Worm (Caenorhabditis elegans) whole organism, L4 larva: Measurements from ENCODE around the gene F38C2.4.

ENCODE experiments used
- ama-1 ChIP-seq: fragments of 150-350 bp; optimal IDR thresholded peaks from 2 replicates; lab custom pipeline; 2014; ENCODE audit warnings: inconsistent platforms, mixed read lengths
- ceh-28 ChIP-seq: fragments of 150-350 bp; optimal IDR thresholded peaks from 2 replicates; lab custom pipeline; 2014; ENCODE audit warnings: missing biosample characterization, missing genetic modification reagents, missing genetic modification characterization
- egl-27 ChIP-seq: sonication (generic microtip); optimal IDR thresholded peaks from 3 replicates; lab custom pipeline; 2017; ENCODE audit warnings: missing biosample characterization, missing genetic modification reagents, missing genetic modification characterization
- lin-15B ChIP-seq: fragments of 150-350 bp; sonication (generic microtip); optimal IDR thresholded peaks from 3 replicates; lab custom pipeline; 2014; ENCODE audit warnings: missing biosample characterization, missing genetic modification characterization
- lin-39 ChIP-seq: fragments of 150-350 bp; optimal IDR thresholded peaks from 2 replicates; lab custom pipeline; 2014; ENCODE audit warnings: missing biosample characterization, missing genetic modification reagents, missing genetic modification characterization
- mdl-1 ChIP-seq, 2 experiments: fragments of 150-350 bp in 1 of 2; sonication (generic microtip) in 1 of 2; optimal IDR thresholded peaks; 2 replicates each; lab custom pipeline; 2014 to 2017; ENCODE audit warnings: missing biosample characterization in 2 of 2, missing genetic modification characterization in 2 of 2
- nhr-76 ChIP-seq: fragments of 150-350 bp; optimal IDR thresholded peaks from 2 replicates; lab custom pipeline; 2014; ENCODE audit warnings: missing biosample characterization, missing genetic modification characterization
- pha-4 ChIP-seq, 2 experiments: fragments of 150-350 bp in 1 of 2; fragments of 200-800 bp in 1 of 2; sonication (Bioruptor generic) in 1 of 2; IDR thresholded peaks in 1 of 2; optimal IDR thresholded peaks in 1 of 2; 2 replicates each; pipeline versions ENCODE4 v1.3.6 to Lab custom; 2014 to 2022; ENCODE audit warnings: missing genetic modification characterization in 2 of 2, missing genetic modification reagents in 2 of 2, missing biosample characterization in 1 of 2, missing compliant biosample characterization in 1 of 2
- skn-1 ChIP-seq: fragments of 150-350 bp; optimal IDR thresholded peaks from 2 replicates; lab custom pipeline; 2014; ENCODE audit warnings: missing biosample characterization, missing genetic modification characterization
- snpc-1.2 ChIP-seq: fragments of 200-800 bp; sonication (Bioruptor generic); IDR thresholded peaks from 2 replicates; pipeline ENCODE4 v1.3.6; 2022; ENCODE audit warnings: missing genetic modification reagents, missing genetic modification characterization, missing compliant biosample characterization

DNA sequence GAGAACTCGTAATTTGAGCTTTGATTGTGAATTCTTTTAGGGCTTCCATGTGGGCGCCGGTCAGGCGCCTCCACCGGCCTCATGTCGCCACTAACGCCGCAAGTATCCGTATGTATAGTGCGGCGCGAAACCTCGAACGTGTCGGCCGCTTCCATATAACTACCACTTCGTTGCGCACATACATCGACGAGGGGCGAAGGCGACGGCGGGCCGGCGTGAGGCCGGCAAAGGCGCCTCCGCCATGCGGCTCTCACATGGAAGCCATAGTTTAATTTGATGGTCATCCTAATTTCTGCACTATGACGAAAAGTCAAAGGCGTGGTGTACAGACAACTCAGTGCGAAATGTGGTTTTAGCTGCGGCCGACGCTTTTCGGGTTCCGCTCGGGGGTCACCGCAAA is 39.0 kb downstream of the F38C2.4 start:
- no peak for TF ChIP-seq lin-15B (tag; lab: Kevin White, UChicago)
- TF ChIP-seq snpc-1.2 (GFP tag; lab: Robert Waterston, UW), result peak; percentile 85
- TF ChIP-seq ceh-28, result no peak
- TF ChIP-seq mdl-1 (tag; optimal IDR thresholded peaks at IDR 0.05; lab: Kevin White, UChicago), result no peak
- no peak for TF ChIP-seq egl-27 (tag; lab: Kevin White, UChicago)
- TF ChIP-seq lin-39 (tag; lab: Kevin White, UChicago), result no peak
- TF ChIP-seq ama-1 (lab: Kevin White, UChicago), result no peak
- TF ChIP-seq skn-1 (tag; lab: Kevin White, UChicago), result no peak
- no peak for TF ChIP-seq pha-4 (GFP tag; IDR thresholded peaks at IDR 0.05; lab: Robert Waterston, UW)
- TF ChIP-seq pha-4 (tag; optimal IDR thresholded peaks at IDR 0.05; lab: Kevin White, UChicago), result no peak
- TF ChIP-seq nhr-76, result no peak
